Worm (Caenorhabditis elegans) whole organism, late embryonic: Measurements from ENCODE around the gene Y38E10A.22.

ENCODE experiments used
- ama-1 ChIP-seq: fragments of 150-350 bp; optimal IDR thresholded peaks from 2 replicates; lab custom pipeline; 2014
- ceh-45 ChIP-seq: fragments of 200-800 bp; sonication (Bioruptor generic); IDR thresholded peaks from 2 replicates; pipeline ENCODE4 v1.3.6; 2022; ENCODE audit warnings: missing genetic modification reagents, missing genetic modification characterization, missing compliant biosample characterization
- dve-1 ChIP-seq: sonication (generic microtip); optimal IDR thresholded peaks from 2 replicates; lab custom pipeline; 2017; ENCODE audit warnings: antibody characterized with exemption, mild to moderate bottlenecking, missing genetic modification characterization, missing compliant biosample characterization
- elt-2 ChIP-seq: sonication (generic microtip); optimal IDR thresholded peaks from 2 replicates; lab custom pipeline; 2016; ENCODE audit warnings: missing genetic modification reagents, missing genetic modification characterization, missing compliant biosample characterization
- fkh-10 ChIP-seq: fragments of 150-350 bp; optimal IDR thresholded peaks from 2 replicates; lab custom pipeline; 2014; ENCODE audit warnings: missing biosample characterization, missing genetic modification reagents, missing genetic modification characterization
- gmeb-2 ChIP-seq: sonication (generic microtip); optimal IDR thresholded peaks from 2 replicates; lab custom pipeline; 2016; ENCODE audit warnings: missing genetic modification characterization, inconsistent platforms, missing compliant biosample characterization
- mec-3 ChIP-seq: sonication (generic microtip); optimal IDR thresholded peaks from 2 replicates; lab custom pipeline; 2016; ENCODE audit warnings: borderline replicate concordance, missing genetic modification characterization, missing compliant biosample characterization
- nfya-1 ChIP-seq: sonication (generic microtip); optimal IDR thresholded peaks from 2 replicates; lab custom pipeline; 2017; ENCODE audit warnings: missing genetic modification characterization, mild to moderate bottlenecking, missing compliant biosample characterization, antibody characterized with exemption, moderate library complexity
- pax-1 ChIP-seq: fragments of 150-350 bp; optimal IDR thresholded peaks from 2 replicates; lab custom pipeline; 2014; ENCODE audit warnings: missing biosample characterization, missing genetic modification characterization
- sox-2 ChIP-seq: fragments of 200-800 bp; sonication (Bioruptor generic); IDR thresholded peaks from 2 replicates; pipeline ENCODE4 v1.3.6; 2022; ENCODE audit warnings: missing genetic modification reagents, missing genetic modification characterization, missing compliant biosample characterization
- unc-55 ChIP-seq: sonication (generic microtip); optimal IDR thresholded peaks from 2 replicates; lab custom pipeline; 2017; ENCODE audit warnings: missing biosample characterization, missing genetic modification reagents, missing genetic modification characterization

DNA sequence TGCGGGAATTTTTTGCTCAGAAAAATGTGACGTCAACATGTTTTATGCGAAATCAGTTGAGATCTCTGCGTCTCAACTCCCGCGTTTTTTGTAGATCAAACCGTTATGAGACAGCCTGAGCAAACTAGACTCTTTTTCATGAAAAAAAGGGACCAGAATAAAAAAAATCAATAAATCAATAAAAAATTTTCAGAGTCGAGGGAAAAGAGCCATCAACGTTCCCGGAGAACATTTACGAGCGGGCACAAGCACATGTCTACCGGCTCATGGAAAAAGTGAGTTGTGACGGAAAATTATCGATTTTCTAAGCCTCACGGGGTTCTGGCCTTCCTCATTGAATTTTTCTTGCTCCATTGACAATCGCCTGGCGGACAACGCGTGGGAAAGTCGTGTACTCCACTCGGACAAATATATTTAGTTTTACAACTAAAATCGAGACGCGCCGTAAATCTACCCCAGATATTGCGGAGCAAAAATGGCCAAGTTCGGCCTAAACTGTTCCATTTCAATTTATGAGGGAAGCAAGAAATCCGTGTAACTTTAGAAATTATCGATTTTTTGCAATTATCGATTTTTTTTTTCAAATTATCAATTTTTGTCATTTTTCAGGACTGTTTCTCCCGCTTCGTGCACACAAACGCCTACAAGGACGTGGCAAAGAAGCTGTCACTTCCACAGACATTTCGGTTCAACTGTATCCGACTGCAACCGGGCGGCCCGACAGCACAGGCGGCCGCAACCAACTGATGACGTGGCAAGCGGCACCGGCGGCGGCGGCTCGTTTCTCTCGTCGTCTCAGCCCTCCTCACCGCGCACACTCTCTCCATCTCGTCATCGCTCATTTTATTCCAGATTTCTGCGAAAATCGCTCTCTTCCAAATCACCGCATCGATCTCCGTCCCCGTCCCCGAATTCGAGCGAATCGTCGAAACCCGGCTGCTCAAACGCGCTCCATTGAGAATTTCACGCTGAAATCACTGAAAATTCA lies 6.4 kb downstream of the Y38E10A.22 start:
- no peak for TF ChIP-seq pax-1
- TF ChIP-seq unc-55 (GFP tag; lab: Kevin White, UChicago): no peak
- no peak for TF ChIP-seq fkh-10 (GFP tag; lab: Kevin White, UChicago)
- no peak for TF ChIP-seq ceh-45 (GFP tag; lab: Robert Waterston, UW)
- TF ChIP-seq nfya-1: no peak
- no peak for TF ChIP-seq mec-3 (tag; lab: Kevin White, UChicago)
- no peak for TF ChIP-seq ama-1 (lab: Kevin White, UChicago)
- TF ChIP-seq elt-2 (tag; lab: Kevin White, UChicago): no peak
- no peak for TF ChIP-seq gmeb-2 (tag; lab: Kevin White, UChicago)
- no peak for TF ChIP-seq dve-1 (tag; lab: Kevin White, UChicago)
- no peak for TF ChIP-seq sox-2 (GFP tag; lab: Robert Waterston, UW)
